Fruit fly (Drosophila melanogaster) whole organism: ENCODE results near the gene PIP82.
A peak's percentile ranks its signal among the peaks of the same experiment; 100 is the strongest.

Source experiments
- CG8478 ChIP-seq: fragments of >200 bp; optimal IDR thresholded peaks from 2 replicates; lab custom pipeline; 2018; ENCODE audit warnings: inconsistent platforms
- Dll ChIP-seq: fragments of >200 bp; optimal IDR thresholded peaks from 2 replicates; lab custom pipeline; 2017
- EcR ChIP-seq, 2 experiments: fragments of >200 bp; optimal IDR thresholded peaks; 2 replicates each; lab custom pipeline; 2017; ENCODE audit warnings: missing biosample characterization in 2 of 2, missing genetic modification characterization in 2 of 2, missing genetic modification reagents in 2 of 2
- pan ChIP-seq: fragments of >200 bp; optimal IDR thresholded peaks from 2 replicates; lab custom pipeline; 2017
- psq ChIP-seq: fragments of >200 bp; optimal IDR thresholded peaks from 2 replicates; lab custom pipeline; 2017
- usp ChIP-seq: fragments of >200 bp; optimal IDR thresholded peaks from 2 replicates; lab custom pipeline; 2017; ENCODE audit warnings: missing biosample characterization, missing genetic modification characterization, mixed read lengths

Gene PIP82

dm6 chrX:8561404-8562397 lies 32.2 kb upstream of the PIP82 start:
- peak; percentile 54 for TF ChIP-seq Dll (lab: Kevin White, UChicago)
- peak; percentile 46 for TF ChIP-seq CG8478
- TF ChIP-seq pan (lab: Kevin White, UChicago): no peak

- TF ChIP-seq pan (lab: Kevin White, UChicago): no peak
- peak; percentile 74 for TF ChIP-seq CG8478
These were observed 30.8 kb upstream of the PIP82 start, which contains the start of the genes CG12112 and Trf4-1 for dm6 chrX:8560087-8560999. TSS of gene CG12112 (minus strand) at chrX:8560192. TSS of gene Trf4-1 (plus strand) at chrX:8560322.

- TF ChIP-seq usp (GFP tag; lab: Kevin White, UChicago) (no peak), pan (lab: Kevin White, UChicago) (no peak), psq (lab: Kevin White, UChicago) (no peak), EcR (GFP tag; optimal IDR thresholded peaks at IDR 0.05; lab: Kevin White, UChicago) (no peak), CG8478 (no peak), Dll (lab: Kevin White, UChicago) (no peak)
These were observed 29.3 kb upstream of the PIP82 start, which contains the start of gene IntS4 for dm6 chrX:8558762-8559172. TSS of gene IntS4 (minus strand) at chrX:8558781.

DNA sequence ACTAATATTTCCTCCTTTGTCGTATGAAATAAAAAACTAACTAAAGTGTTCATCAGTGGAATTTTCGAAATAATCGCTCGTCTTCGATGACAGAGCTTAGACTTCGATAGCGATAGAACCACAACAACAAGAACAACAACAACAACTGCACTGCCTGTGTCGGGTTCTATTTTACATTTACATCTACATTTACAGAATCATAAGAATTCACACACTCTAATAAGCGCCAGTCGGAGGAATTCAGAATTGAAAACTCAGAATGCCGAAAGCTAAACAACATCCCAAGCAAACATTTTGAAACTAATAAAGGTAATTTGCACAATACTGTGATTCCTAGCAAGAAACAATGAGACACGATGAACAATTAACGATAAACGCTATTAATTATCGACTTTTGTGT lies 24.8 kb upstream of the PIP82 start:
- no peak for TF ChIP-seq usp (GFP tag; lab: Kevin White, UChicago)
- no peak for TF ChIP-seq psq (lab: Kevin White, UChicago)
- no peak for TF ChIP-seq pan (lab: Kevin White, UChicago)
- TF ChIP-seq Dll (lab: Kevin White, UChicago): no peak
- no peak for TF ChIP-seq EcR (GFP tag; optimal IDR thresholded peaks at IDR 0.05; lab: Kevin White, UChicago)
- no peak for TF ChIP-seq CG8478

DNA sequence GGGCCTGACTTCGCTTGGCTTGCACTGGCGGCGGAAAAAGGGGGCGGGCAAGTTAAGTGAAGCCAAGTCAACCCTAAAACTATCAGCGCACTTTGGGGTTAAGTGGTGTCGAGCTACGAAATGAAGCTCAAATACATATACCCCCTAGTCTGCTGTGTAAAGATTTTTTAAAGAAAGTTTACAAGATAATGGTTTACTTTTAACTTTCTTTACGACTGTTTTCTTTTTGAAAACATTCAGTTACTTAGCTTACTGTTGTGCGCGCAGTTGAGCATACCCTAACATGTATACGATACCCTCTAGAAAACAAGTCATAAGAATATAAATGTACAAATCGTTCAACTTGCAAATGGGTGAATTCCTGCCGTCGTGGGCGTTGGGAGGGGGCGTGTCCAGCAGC lies 13.2 kb upstream of the PIP82 start:
- TF ChIP-seq Dll (lab: Kevin White, UChicago) (no peak), pan (lab: Kevin White, UChicago) (no peak), EcR (GFP tag; optimal IDR thresholded peaks at IDR 0.05; lab: Kevin White, UChicago) (no peak), CG8478 (no peak), psq (lab: Kevin White, UChicago) (no peak), usp (GFP tag; lab: Kevin White, UChicago) (no peak)

DNA sequence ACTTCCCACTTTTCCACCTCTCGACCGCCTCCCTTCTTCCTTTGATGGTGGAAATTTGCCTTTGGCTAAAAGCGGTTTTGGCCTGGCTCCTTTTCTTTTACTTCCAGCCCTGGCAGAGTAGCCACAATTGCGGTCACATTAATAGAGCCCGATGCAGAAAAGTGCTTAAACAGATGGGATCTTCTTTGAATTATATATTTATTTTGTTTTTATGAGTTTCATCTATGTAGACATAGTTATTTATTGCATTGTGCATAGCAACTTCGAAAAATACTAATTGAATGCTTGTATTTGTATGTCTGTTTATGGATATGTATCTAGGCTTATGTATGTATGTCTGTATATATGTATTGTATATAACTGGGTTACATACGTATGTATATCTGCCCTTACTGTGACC lies 12.5 kb upstream of the PIP82 start:
- TF ChIP-seq psq (lab: Kevin White, UChicago) (no peak), pan (lab: Kevin White, UChicago) (no peak), Dll (lab: Kevin White, UChicago) (no peak), usp (GFP tag; lab: Kevin White, UChicago) (no peak), CG8478 (no peak), EcR (GFP tag; optimal IDR thresholded peaks at IDR 0.05; lab: Kevin White, UChicago) (no peak)

- TF ChIP-seq CG8478 (no peak), psq (lab: Kevin White, UChicago) (no peak), EcR (GFP tag; optimal IDR thresholded peaks at IDR 0.05; lab: Kevin White, UChicago) (no peak), usp (GFP tag; lab: Kevin White, UChicago) (no peak), pan (lab: Kevin White, UChicago) (no peak), Dll (lab: Kevin White, UChicago) (no peak)
These were observed 9.5 kb upstream of the PIP82 start for dm6 chrX:8538993-8539392.

- TF ChIP-seq usp (GFP tag; lab: Kevin White, UChicago): no peak
These were observed 8.7 kb upstream of the PIP82 start for dm6 chrX:8538182-8538581.

DNA sequence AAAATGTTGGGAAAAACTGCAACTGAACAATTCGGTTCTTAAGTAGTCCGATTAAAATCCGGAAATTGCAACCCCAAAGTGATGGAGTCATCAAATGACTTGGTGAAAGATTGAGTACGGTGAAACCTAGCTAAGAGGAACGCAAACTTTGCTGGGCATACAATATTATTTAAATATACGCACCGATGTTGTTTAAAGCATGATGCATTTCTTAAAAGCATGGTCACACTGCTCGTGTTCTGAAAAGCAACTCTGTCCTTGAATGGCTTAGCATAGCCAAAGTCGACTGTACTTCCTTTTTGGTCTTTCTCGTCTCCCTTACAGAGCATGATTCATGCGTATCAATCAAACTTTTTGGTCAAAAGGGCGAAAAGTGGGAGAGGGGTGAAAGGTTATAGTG lies 7.2 kb upstream of the PIP82 start:
- TF ChIP-seq Dll (lab: Kevin White, UChicago) (no peak), pan (lab: Kevin White, UChicago) (no peak), CG8478 (no peak), psq (lab: Kevin White, UChicago) (no peak), usp (GFP tag; lab: Kevin White, UChicago) (no peak), EcR (GFP tag; optimal IDR thresholded peaks at IDR 0.05; lab: Kevin White, UChicago) (no peak)

DNA sequence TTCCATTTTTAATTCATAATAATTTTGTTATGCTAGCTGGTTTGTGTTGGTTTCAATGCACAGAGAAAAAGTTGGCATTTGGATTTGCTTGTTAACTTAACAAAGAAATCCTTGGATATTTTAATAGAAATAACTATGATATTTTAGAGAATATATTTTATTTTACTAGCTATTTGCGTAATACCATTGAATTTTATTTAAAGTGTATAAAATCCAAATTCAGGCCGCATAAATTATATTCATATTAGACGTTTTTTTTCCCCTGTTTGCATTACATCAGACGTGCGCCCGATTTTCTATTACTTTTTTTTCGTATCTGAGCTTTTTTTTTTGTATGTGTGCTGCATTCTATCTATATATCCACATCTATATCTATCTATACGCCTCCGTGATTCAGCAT lies 5.2 kb upstream of the PIP82 start:
- TF ChIP-seq CG8478 (no peak), Dll (lab: Kevin White, UChicago) (no peak), EcR (GFP tag; optimal IDR thresholded peaks at IDR 0.05; lab: Kevin White, UChicago) (no peak), usp (GFP tag; lab: Kevin White, UChicago) (no peak), pan (lab: Kevin White, UChicago) (no peak), psq (lab: Kevin White, UChicago) (no peak)

dm6 chrX:8534321-8534661 lies 4.8 kb upstream of the PIP82 start:
- no peak for TF ChIP-seq pan (lab: Kevin White, UChicago)
- TF ChIP-seq CG8478: no peak
- no peak for TF ChIP-seq EcR (GFP tag; optimal IDR thresholded peaks at IDR 0.05; lab: Kevin White, UChicago)
- no peak for TF ChIP-seq usp (GFP tag; lab: Kevin White, UChicago)
- TF ChIP-seq psq (lab: Kevin White, UChicago): no peak
- no peak for TF ChIP-seq Dll (lab: Kevin White, UChicago)
